Worm (Caenorhabditis elegans) whole organism, L4 larva: Measurements from ENCODE around the gene eif-2A.

Experiments
- D1046.2 ChIP-seq: fragments of 200-800 bp; sonication (Bioruptor generic); IDR thresholded peaks from 2 replicates; pipeline ENCODE4 v1.3.6; 2022; ENCODE audit warnings: missing genetic modification characterization, missing compliant biosample characterization
- R02D3.7 ChIP-seq: fragments of 150-350 bp; sonication (generic microtip); optimal IDR thresholded peaks from 3 replicates; lab custom pipeline; 2014; ENCODE audit warnings: missing biosample characterization, missing genetic modification characterization
- egl-27 ChIP-seq: sonication (generic microtip); optimal IDR thresholded peaks from 3 replicates; lab custom pipeline; 2017; ENCODE audit warnings: missing biosample characterization, missing genetic modification reagents, missing genetic modification characterization
- hlh-30 ChIP-seq: sonication (generic microtip); optimal IDR thresholded peaks from 2 replicates; lab custom pipeline; 2017; ENCODE audit warnings: antibody characterized with exemption, mild to moderate bottlenecking, missing genetic modification characterization, missing compliant biosample characterization; ENCODE audit not compliant: insufficient read depth
- hmg-1.1 ChIP-seq: fragments of 200-800 bp; sonication (Bioruptor generic); IDR thresholded peaks from 2 replicates; pipeline ENCODE4 v1.3.6; 2022; ENCODE audit warnings: missing genetic modification reagents, missing genetic modification characterization, missing compliant biosample characterization
- lin-13 ChIP-seq: fragments of 150-350 bp; optimal IDR thresholded peaks from 2 replicates; lab custom pipeline; 2014; ENCODE audit warnings: missing biosample characterization, missing genetic modification reagents, missing genetic modification characterization
- nhr-11 ChIP-seq: fragments of 150-350 bp; optimal IDR thresholded peaks from 2 replicates; lab custom pipeline; 2014; ENCODE audit warnings: missing biosample characterization, missing genetic modification characterization
- unc-62 ChIP-seq, 3 experiments: fragments of 150-350 bp in 1 of 3; sonication (generic microtip); optimal IDR thresholded peaks in 2 of 3; peaks in 1 of 3; 1 replicate in 1 of 3; 2 replicates in 2 of 3; lab custom pipeline; 2014 to 2017; ENCODE audit warnings: missing biosample characterization in 3 of 3, missing genetic modification characterization in 3 of 3, missing genetic modification reagents in 3 of 3, missing genotype in 1 of 3

- TF ChIP-seq hlh-30 (tag; lab: Kevin White, UChicago) (no peak), D1046.2 (no peak), unc-62 (GFP tag; optimal IDR thresholded peaks at IDR 0.05 in 1 of 2; lab: Kevin White, UChicago) (no peak), unc-62 (tag; optimal IDR thresholded peaks at IDR 0.05; lab: Kevin White, UChicago) (no peak), egl-27 (tag; lab: Kevin White, UChicago) (no peak), nhr-11 (tag; lab: Kevin White, UChicago) (no peak), hmg-1.1 (GFP tag; lab: Robert Waterston, UW) (no peak), lin-13 (no peak), R02D3.7 (tag; lab: Kevin White, UChicago) (no peak)
These were observed 44.6 kb downstream of the eif-2A start, which contains the start of gene ZK673.5 for ce11 chrII:10461207-10461606.
